Fruit fly (Drosophila melanogaster): ENCODE results near the gene CG9396.

The CG9396 gene

dm6 chr3R:9563240-9563992 lies 8.0 kb downstream of the CG9396 start, which contains the start of the genes CG9393 and Vps45 (continued):
- TF ChIP-seq maf-S (GFP tag; optimal IDR thresholded peaks at IDR 0.05) (peak; percentile 59), z (GFP tag; IDR thresholded peaks at IDR 0.05) (no peak), Nf-YA (GFP tag; IDR thresholded peaks at IDR 0.05) (no peak), dan (GFP tag; IDR thresholded peaks at IDR 0.05) (no peak), abd-A (tag; optimal IDR thresholded peaks at IDR 0.05) (no peak), bcd (GFP tag; optimal IDR thresholded peaks at IDR 0.05) (peak; percentile 55), CG9932 (GFP tag; IDR thresholded peaks at IDR 0.05) (peak; percentile 84), CG11723 (GFP tag; optimal IDR thresholded peaks at IDR 0.05) (no peak), PHDP (tag; optimal IDR thresholded peaks at IDR 0.05) (peak; percentile 55), CG11398 (GFP tag; optimal IDR thresholded peaks at IDR 0.05) (peak; percentile 33), amos (GFP tag; IDR thresholded peaks at IDR 0.05; ENCODE audit: partially characterized antibody) (peak; percentile 94), CG6254 (GFP tag; optimal IDR thresholded peaks at IDR 0.05) (no peak), YL-1 (GFP tag; optimal IDR thresholded peaks at IDR 0.05) (peak; percentile 68), corto (GFP tag; optimal IDR thresholded peaks at IDR 0.05) (no peak), ac (GFP tag; optimal IDR thresholded peaks at IDR 0.05) (no peak), CG15601 (tag; optimal IDR thresholded peaks at IDR 0.05) (peak; percentile 64), CG15696 (tag; optimal IDR thresholded peaks at IDR 0.05) (peak; percentile 60), sima (GFP tag; optimal IDR thresholded peaks at IDR 0.05) (no peak), stwl (tag; optimal IDR thresholded peaks at IDR 0.05) (peak; percentile 53), Side (GFP tag; optimal IDR thresholded peaks at IDR 0.05) (peak; percentile 23), bab2 (GFP tag; optimal IDR thresholded peaks at IDR 0.05) (peak; percentile 63), CG43689 (GFP tag; IDR thresholded peaks at IDR 0.05) (no peak), Fer3 (tag; optimal IDR thresholded peaks at IDR 0.05) (peak; percentile 41), Mad (GFP tag; optimal IDR thresholded peaks at IDR 0.05) (peak; percentile 72), Med (GFP tag) (peak; percentile 90), Hr78 (GFP tag; optimal IDR thresholded peaks at IDR 0.05) (no peak), CG1602 (GFP tag; optimal IDR thresholded peaks at IDR 0.05) (peak; percentile 62), Nf-YB (GFP tag; optimal IDR thresholded peaks at IDR 0.05) (peak; percentile 17), gro (GFP tag; optimal IDR thresholded peaks at IDR 0.05) (peak; percentile 56), CG16815 (GFP tag; optimal IDR thresholded peaks at IDR 0.05) (peak; percentile 3), CG17361 (GFP tag; IDR thresholded peaks at IDR 0.05) (peak; percentile 79), CG4424 (GFP tag; optimal IDR thresholded peaks at IDR 0.05) (peak; percentile 66), Max (GFP tag; optimal IDR thresholded peaks at IDR 0.05) (peak; percentile 80), Sin3A (optimal IDR thresholded peaks at IDR 0.05) (peak; percentile 96), CG34376 (GFP tag; optimal IDR thresholded peaks at IDR 0.05) (peak; percentile 72), salm (tag; optimal IDR thresholded peaks at IDR 0.05) (no peak), CG2712 (tag; optimal IDR thresholded peaks at IDR 0.05) (peak; percentile 67), CG6683 (GFP tag; optimal IDR thresholded peaks at IDR 0.05) (peak; percentile 5), HmgZ (tag; optimal IDR thresholded peaks at IDR 0.05) (peak; percentile 75), Dfd (GFP tag; optimal IDR thresholded peaks at IDR 0.05) (no peak), CG17385 (GFP tag; optimal IDR thresholded peaks at IDR 0.05) (peak; percentile 49), NC2β (GFP tag; optimal IDR thresholded peaks at IDR 0.05) (peak; percentile 52), mirr (GFP tag; optimal IDR thresholded peaks at IDR 0.05) (peak; percentile 29), ab (GFP tag; optimal IDR thresholded peaks at IDR 0.05) (no peak), Mes4 (GFP tag; optimal IDR thresholded peaks at IDR 0.05) (peak; percentile 2), emc (GFP tag; optimal IDR thresholded peaks at IDR 0.05) (peak; percentile 37), CG13296 (GFP tag; optimal IDR thresholded peaks at IDR 0.05) (no peak), MBD-R2 (GFP tag; IDR thresholded peaks at IDR 0.05) (peak; percentile 73), NFAT (GFP tag; IDR thresholded peaks at IDR 0.05) (peak; percentile 35; the same call in 1 of the 2 replicates), Hmx (GFP tag; optimal IDR thresholded peaks at IDR 0.05) (no peak)

Data from whole organism, embryonic.